Worm (Caenorhabditis elegans): ENCODE measurements around the gene ZK250.13.

Gene ZK250.13

ce11 chrII:1897936-1898335 lies 41.6 kb downstream of the ZK250.13 start, which contains the start of gene C46F9.6:
Gene C46F9.6 (plus strand): TSS chrII:1898236.
- TF ChIP-seq nhr-12 (tag; optimal IDR thresholded peaks at IDR 0.05) (no peak), elt-2 (tag; optimal IDR thresholded peaks at IDR 0.05) (peak; percentile 6)

- TF ChIP-seq ets-5 (GFP tag; IDR thresholded peaks at IDR 0.05) (no peak), pqm-1 (tag; optimal IDR thresholded peaks at IDR 0.05) (no peak), nhr-28 (tag; optimal IDR thresholded peaks at IDR 0.05) (no peak), blmp-1 (tag; optimal IDR thresholded peaks at IDR 0.05) (no peak), mab-9 (GFP tag; IDR thresholded peaks at IDR 0.05) (no peak), lir-3 (tag; optimal IDR thresholded peaks at IDR 0.05; ENCODE audit: poor library complexity) (no peak), pag-3 (tag; optimal IDR thresholded peaks at IDR 0.05; ENCODE audit: borderline replicate concordance, insufficient read depth) (no peak), unc-98 (GFP tag; IDR thresholded peaks at IDR 0.05) (no peak), elt-3 (tag; optimal IDR thresholded peaks at IDR 0.05) (no peak), lsy-2 (tag; optimal IDR thresholded peaks at IDR 0.05) (no peak), unc-130 (tag; optimal IDR thresholded peaks at IDR 0.05) (no peak)
Observed at ce11 chrII:1895762-1896161, 43.8 kb downstream of the ZK250.13 start, which contains the start of gene math-25. Gene math-25 (plus strand): TSS chrII:1896062.

DNA sequence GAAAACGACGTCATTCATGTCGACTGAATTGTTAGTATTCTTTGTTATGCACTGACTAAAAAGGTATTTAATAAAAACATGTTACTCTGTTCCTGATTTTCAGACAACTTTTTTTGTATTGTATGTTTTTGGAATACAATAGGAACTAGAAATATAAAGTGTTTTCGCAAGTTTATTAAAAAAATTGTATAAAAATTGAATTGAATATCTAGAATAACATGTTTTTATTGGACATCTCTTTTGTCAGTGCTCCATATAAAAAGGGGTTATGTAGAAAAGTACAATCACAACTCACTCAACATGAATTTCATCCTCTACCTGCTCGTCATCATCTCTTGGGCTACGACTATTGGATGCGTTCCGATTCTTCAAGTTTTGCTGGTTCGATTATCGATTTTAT lies 44.3 kb downstream of the ZK250.13 start, which contains the start of gene C46F9.5:
TSS of gene C46F9.5 (plus strand) at position 301 of the 400 bp plus-strand sequence.
- TF ChIP-seq snu-23 (GFP tag; optimal IDR thresholded peaks at IDR 0.05) (no peak), nhr-85 (tag) (no peak), nhr-28 (tag; optimal IDR thresholded peaks at IDR 0.05) (no peak), lir-3 (tag; optimal IDR thresholded peaks at IDR 0.05; ENCODE audit: poor library complexity) (no peak), nhr-19 (GFP tag; conservative IDR thresholded peaks at IDR 0.05) (no peak), lin-35 (GFP tag; optimal IDR thresholded peaks at IDR 0.05) (no peak), unc-98 (GFP tag; IDR thresholded peaks at IDR 0.05) (no peak), aly-2 (tag; optimal IDR thresholded peaks at IDR 0.05) (no peak), ztf-4 (tag; optimal IDR thresholded peaks at IDR 0.05) (no peak), nhr-84 (tag; optimal IDR thresholded peaks at IDR 0.05) (no peak), grh-1 (GFP tag; IDR thresholded peaks at IDR 0.05) (no peak), nhr-11 (tag; optimal IDR thresholded peaks at IDR 0.05) (no peak)

DNA sequence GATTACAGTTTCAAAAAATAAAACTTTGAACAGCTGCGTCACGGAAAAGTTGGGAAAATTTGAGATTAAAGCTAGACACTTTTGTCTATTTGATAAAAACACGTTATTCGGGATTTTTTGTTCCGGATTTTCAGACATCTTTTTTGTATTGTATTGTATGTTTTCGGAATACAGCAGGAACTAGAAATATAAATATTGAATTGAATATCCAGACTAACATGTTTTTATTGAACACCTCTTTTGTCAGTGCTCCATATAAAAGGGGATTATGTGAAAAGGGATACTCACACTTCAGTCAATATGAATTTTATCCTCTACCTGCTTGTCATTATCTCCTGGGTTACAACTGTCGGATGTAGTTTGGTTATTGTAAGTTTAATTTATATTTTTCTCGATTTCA lies 45.6 kb downstream of the ZK250.13 start, which contains the start of gene C16C4.1:
TSS of gene C16C4.1 (plus strand) at position 301 of the 400 bp plus-strand sequence.
- TF ChIP-seq swsn-7 (tag; optimal IDR thresholded peaks at IDR 0.05) (no peak), unc-98 (GFP tag; IDR thresholded peaks at IDR 0.05) (no peak), nhr-90 (tag; optimal IDR thresholded peaks at IDR 0.05; ENCODE audit: poor library complexity) (no peak), nhr-84 (tag; optimal IDR thresholded peaks at IDR 0.05) (no peak), fos-1 (tag; optimal IDR thresholded peaks at IDR 0.05) (no peak), nhr-20 (tag; optimal IDR thresholded peaks at IDR 0.05) (no peak), elt-2 (tag; optimal IDR thresholded peaks at IDR 0.05) (no peak), fkh-8 (tag; optimal IDR thresholded peaks at IDR 0.05) (no peak), hlh-17 (GFP tag; optimal IDR thresholded peaks at IDR 0.05; ENCODE audit: borderline replicate concordance) (no peak)

ce11 chrII:1890682-1891081 lies 48.9 kb downstream of the ZK250.13 start, which contains the start of gene math-9:
Gene math-9 (minus strand): TSS chrII:1890782.
- no peak for TF ChIP-seq nhr-77 (tag; optimal IDR thresholded peaks at IDR 0.05)
- no peak for TF ChIP-seq unc-62 (GFP tag; optimal IDR thresholded peaks at IDR 0.05)
- TF ChIP-seq efl-1 (optimal IDR thresholded peaks at IDR 0.05): no peak
- peak in 1 of 2 experiments; percentile 45 for TF ChIP-seq efl-1 (GFP tag; optimal IDR thresholded peaks at IDR 0.05 in 1 of 2)

ce11 chrII:1889071-1889470 lies 50.5 kb downstream of the ZK250.13 start, which contains the start of gene math-8:
Gene math-8 (minus strand): TSS chrII:1889171.
- TF ChIP-seq ztf-4 (tag; optimal IDR thresholded peaks at IDR 0.05): no peak
- no peak for TF ChIP-seq mef-2 (tag; optimal IDR thresholded peaks at IDR 0.05)
- no peak for TF ChIP-seq unc-98 (GFP tag; IDR thresholded peaks at IDR 0.05)
- no peak for TF ChIP-seq tbx-2 (tag; optimal IDR thresholded peaks at IDR 0.05)
- TF ChIP-seq elt-3 (tag; optimal IDR thresholded peaks at IDR 0.05): no peak
- TF ChIP-seq C16A3.4 (tag; optimal IDR thresholded peaks at IDR 0.05): no peak
- no peak for TF ChIP-seq nhr-20 (tag; optimal IDR thresholded peaks at IDR 0.05)
- no peak for TF ChIP-seq nhr-84 (tag; optimal IDR thresholded peaks at IDR 0.05)
- TF ChIP-seq skn-1 (tag; optimal IDR thresholded peaks at IDR 0.05): no peak
- TF ChIP-seq C34B4.2 (tag; optimal IDR thresholded peaks at IDR 0.05): no peak
- TF ChIP-seq aly-2 (tag; optimal IDR thresholded peaks at IDR 0.05): no peak
- TF ChIP-seq elt-2 (tag; optimal IDR thresholded peaks at IDR 0.05): no peak
- TF ChIP-seq snpc-4 (tag; optimal IDR thresholded peaks at IDR 0.05): no peak
- TF ChIP-seq ets-5 (GFP tag; IDR thresholded peaks at IDR 0.05): no peak
- no peak for TF ChIP-seq unc-86 (tag; optimal IDR thresholded peaks at IDR 0.05)
- no peak for TF ChIP-seq pax-3 (tag; optimal IDR thresholded peaks at IDR 0.05)
- TF ChIP-seq blmp-1 (tag; optimal IDR thresholded peaks at IDR 0.05): no peak
- TF ChIP-seq ama-1 (optimal IDR thresholded peaks at IDR 0.05): no peak
- no peak for TF ChIP-seq nhr-47 (tag; optimal IDR thresholded peaks at IDR 0.05)
- TF ChIP-seq F16B12.6 (tag; optimal IDR thresholded peaks at IDR 0.05): no peak

Data from whole organism, L1 larva.